Fruit fly (Drosophila melanogaster) whole organism, embryonic: ENCODE results near the gene Cad88C.
A peak's percentile ranks its signal among the peaks of the same experiment; 100 is the strongest.

Experiments used
- ATbp ChIP-seq: fragments of 200-800 bp; sonication (Bioruptor generic); optimal IDR thresholded peaks from 2 replicates; lab custom pipeline; 2017; ENCODE audit warnings: missing biosample characterization, mild to moderate bottlenecking, missing genetic modification characterization, missing genetic modification reagents
- Abd-B ChIP-seq: fragments of 200-800 bp; sonication (Bioruptor generic); optimal IDR thresholded peaks from 2 replicates; lab custom pipeline; 2018; ENCODE audit warnings: missing biosample characterization, mild to moderate bottlenecking, missing genetic modification characterization, moderate library complexity
- Ada2b ChIP-seq: fragments of 200-800 bp; sonication (Bioruptor generic); IDR thresholded peaks from 2 replicates; pipeline ENCODE4 v1.3.6; 2022; ENCODE audit warnings: missing biosample characterization, missing genetic modification characterization
- C15 ChIP-seq: fragments of 200-800 bp; sonication (Bioruptor generic); IDR thresholded peaks from 3 replicates; pipeline ENCODE4 v1.3.6; 2022; ENCODE audit warnings: missing biosample characterization, missing genetic modification characterization
- CG1024 ChIP-seq: fragments of 200-800 bp; sonication (Bioruptor generic); IDR thresholded peaks from 2 replicates; pipeline ENCODE4 v1.3.6; 2022; ENCODE audit warnings: missing biosample characterization, missing genetic modification characterization
- CG10431 ChIP-seq: fragments of 200-800 bp; sonication (Bioruptor generic); optimal IDR thresholded peaks from 3 replicates; lab custom pipeline; 2018; ENCODE audit warnings: missing biosample characterization, mild to moderate bottlenecking, missing genetic modification characterization
- CG10462 ChIP-seq: fragments of 200-800 bp; sonication (Bioruptor generic); optimal IDR thresholded peaks from 2 replicates; lab custom pipeline; 2016; ENCODE audit warnings: missing biosample characterization, missing genetic modification characterization
- CG10654 ChIP-seq: fragments of 200-800 bp; sonication (Bioruptor generic); optimal IDR thresholded peaks from 2 replicates; lab custom pipeline; 2016; ENCODE audit warnings: missing biosample characterization, missing genetic modification characterization
- CG12236 ChIP-seq: fragments of 200-800 bp; sonication (Bioruptor generic); optimal IDR thresholded peaks from 2 replicates; lab custom pipeline; 2016; ENCODE audit warnings: missing biosample characterization, missing genetic modification characterization
- CG12391 ChIP-seq: fragments of 200-800 bp; sonication (Bioruptor generic); optimal IDR thresholded peaks from 3 replicates; lab custom pipeline; 2018; ENCODE audit warnings: missing biosample characterization, mild to moderate bottlenecking, missing genetic modification characterization, moderate library complexity
- CG12659 ChIP-seq: fragments of 200-800 bp; sonication (Bioruptor generic); optimal IDR thresholded peaks from 3 replicates; lab custom pipeline; 2017; ENCODE audit warnings: mild to moderate bottlenecking, missing biosample characterization, missing genetic modification reagents, missing genetic modification characterization
- CG15269 ChIP-seq: fragments of 200-800 bp; sonication (Bioruptor generic); optimal IDR thresholded peaks from 2 replicates; lab custom pipeline; 2018; ENCODE audit warnings: missing biosample characterization, mild to moderate bottlenecking, missing genetic modification characterization, moderate library complexity
- CG15479 ChIP-seq: fragments of 200-800 bp; sonication (Bioruptor generic); optimal IDR thresholded peaks from 3 replicates; lab custom pipeline; 2019; ENCODE audit warnings: missing biosample characterization, mild to moderate bottlenecking, missing genetic modification characterization, moderate library complexity
- CG17328 ChIP-seq: fragments of 200-800 bp; sonication (Bioruptor generic); IDR thresholded peaks from 2 replicates; pipeline ENCODE4 v1.3.6; 2022; ENCODE audit warnings: missing biosample characterization, missing genetic modification characterization
- CG17802 ChIP-seq: fragments of 200-800 bp; sonication (Bioruptor generic); optimal IDR thresholded peaks from 2 replicates; lab custom pipeline; 2018; ENCODE audit warnings: missing biosample characterization, mild to moderate bottlenecking, missing genetic modification characterization, moderate library complexity
- CG1832 ChIP-seq: fragments of 200-800 bp; sonication (Bioruptor generic); optimal IDR thresholded peaks from 2 replicates; lab custom pipeline; 2017; ENCODE audit warnings: missing biosample characterization, mild to moderate bottlenecking, missing genetic modification characterization, inconsistent platforms
- CG31388 ChIP-seq: fragments of 200-800 bp; sonication (Bioruptor generic); optimal IDR thresholded peaks from 2 replicates; lab custom pipeline; 2016; ENCODE audit warnings: missing biosample characterization, missing genetic modification characterization
- CG3281 ChIP-seq: fragments of 200-800 bp; sonication (Bioruptor generic); optimal IDR thresholded peaks from 3 replicates; lab custom pipeline; 2017; ENCODE audit warnings: missing biosample characterization, mild to moderate bottlenecking, missing genetic modification characterization
- CG3726 ChIP-seq: fragments of 200-800 bp; sonication (Bioruptor generic); IDR thresholded peaks from 3 replicates; pipeline ENCODE4, ENCODE4 v1.3.6; 2022; ENCODE audit warnings: missing biosample characterization, missing genetic modification characterization
- CG42726 ChIP-seq: fragments of 200-800 bp; sonication (Bioruptor generic); IDR thresholded peaks from 2 replicates; pipeline ENCODE4 v1.3.6; 2022; ENCODE audit warnings: missing biosample characterization, missing genetic modification characterization; ENCODE audit not compliant: partially characterized antibody
- CG4730 ChIP-seq: fragments of 200-800 bp; sonication (Bioruptor generic); IDR thresholded peaks from 2 replicates; pipeline ENCODE4 v1.3.6; 2022; ENCODE audit warnings: missing biosample characterization, missing genetic modification characterization
- CG5953 ChIP-seq: fragments of 200-800 bp; sonication (Bioruptor generic); IDR thresholded peaks from 2 replicates; pipeline ENCODE4 v1.3.6; 2022; ENCODE audit warnings: missing biosample characterization, missing genetic modification characterization
- CG7786 ChIP-seq: fragments of 200-800 bp; sonication (Bioruptor generic); optimal IDR thresholded peaks from 2 replicates; lab custom pipeline; 2016; ENCODE audit warnings: missing biosample characterization, missing genetic modification characterization
- CG8359 ChIP-seq: fragments of 200-800 bp; sonication (Bioruptor generic); optimal IDR thresholded peaks from 2 replicates; lab custom pipeline; 2017; ENCODE audit warnings: missing biosample characterization, mild to moderate bottlenecking, missing genetic modification characterization, borderline replicate concordance
- CoRest ChIP-seq: fragments of 200-800 bp; sonication (Bioruptor generic); optimal IDR thresholded peaks from 3 replicates; lab custom pipeline; 2018; ENCODE audit warnings: missing biosample characterization, mild to moderate bottlenecking, missing genetic modification characterization, moderate library complexity
- Hey ChIP-seq: fragments of 200-800 bp; sonication (Bioruptor generic); optimal IDR thresholded peaks from 3 replicates; lab custom pipeline; 2018; ENCODE audit warnings: missing biosample characterization, mild to moderate bottlenecking, missing genetic modification characterization
- Lim3 ChIP-seq: fragments of 200-800 bp; sonication (Bioruptor generic); IDR thresholded peaks from 2 replicates; pipeline ENCODE4 v1.3.6; 2022; ENCODE audit warnings: missing biosample characterization, missing genetic modification characterization
- Mad ChIP-seq: fragments of 200-800 bp; sonication (Bioruptor generic); optimal IDR thresholded peaks from 2 replicates; lab custom pipeline; 2016; ENCODE audit warnings: missing biosample characterization, missing genetic modification characterization
- Oli ChIP-seq: fragments of 200-800 bp; sonication (Bioruptor generic); optimal IDR thresholded peaks from 2 replicates; lab custom pipeline; 2018; ENCODE audit warnings: missing biosample characterization, mild to moderate bottlenecking, missing genetic modification characterization, moderate library complexity
- Opbp ChIP-seq: fragments of 200-800 bp; sonication (Bioruptor generic); IDR thresholded peaks from 3 replicates; pipeline ENCODE4 v1.3.6; 2022; ENCODE audit warnings: missing biosample characterization, missing genetic modification characterization; ENCODE audit not compliant: partially characterized antibody
- TFAM ChIP-seq: fragments of 200-800 bp; sonication (Bioruptor generic); optimal IDR thresholded peaks from 2 replicates; lab custom pipeline; 2017; ENCODE audit warnings: missing biosample characterization, missing genetic modification characterization, inconsistent platforms
- crp ChIP-seq, 2 experiments: fragments of 200-800 bp; sonication (Bioruptor generic); optimal IDR thresholded peaks; 2 replicates in 1 of 2; 3 replicates in 1 of 2; lab custom pipeline; 2017; ENCODE audit warnings: missing biosample characterization in 2 of 2, missing genetic modification characterization in 2 of 2, mild to moderate bottlenecking in 1 of 2, moderate library complexity in 1 of 2
- dpn ChIP-seq, 2 experiments: fragments of 200-800 bp; sonication (Bioruptor generic); optimal IDR thresholded peaks; 3 replicates each; lab custom pipeline; 2016; ENCODE audit warnings: missing biosample characterization in 2 of 2, missing genetic modification characterization in 2 of 2
- fd96Cb ChIP-seq: fragments of 200-800 bp; sonication (Bioruptor generic); optimal IDR thresholded peaks from 2 replicates; lab custom pipeline; 2018; ENCODE audit warnings: missing biosample characterization, mild to moderate bottlenecking, missing genetic modification characterization, moderate library complexity
- gcm ChIP-seq: fragments of 200-800 bp; sonication (Bioruptor generic); optimal IDR thresholded peaks from 2 replicates; lab custom pipeline; 2019; ENCODE audit warnings: missing biosample characterization, mild to moderate bottlenecking, missing genetic modification characterization, moderate library complexity
- jigr1 ChIP-seq: fragments of 200-800 bp; sonication (Bioruptor generic); IDR thresholded peaks from 3 replicates; pipeline ENCODE4 v1.3.6; 2022; ENCODE audit warnings: missing biosample characterization, missing genetic modification characterization
- kay ChIP-seq: fragments of 200-800 bp; sonication (Bioruptor generic); optimal IDR thresholded peaks from 2 replicates; lab custom pipeline; 2016; ENCODE audit warnings: missing biosample characterization, missing genetic modification characterization
- knrl ChIP-seq: fragments of 200-800 bp; sonication (Bioruptor generic); IDR thresholded peaks from 3 replicates; pipeline ENCODE4 v1.3.6; 2022; ENCODE audit warnings: missing biosample characterization, missing genetic modification characterization; ENCODE audit not compliant: partially characterized antibody
- lov ChIP-seq, 2 experiments: fragments of 200-800 bp in 1 of 2; fragments of >200 bp in 1 of 2; sonication (Bioruptor generic) in 1 of 2; IDR thresholded peaks in 1 of 2; optimal IDR thresholded peaks in 1 of 2; 2 replicates in 1 of 2; 3 replicates in 1 of 2; pipeline versions ENCODE4 v1.3.6 to Lab custom; 2017 to 2022; ENCODE audit warnings: missing biosample characterization in 1 of 2, missing genetic modification characterization in 1 of 2
- sens ChIP-seq: fragments of 200-800 bp; sonication (Bioruptor generic); peaks from one replicate; lab custom pipeline; 2016; ENCODE audit warnings: missing biosample characterization, missing genetic modification characterization
- trh ChIP-seq: fragments of 200-800 bp; sonication (Bioruptor generic); optimal IDR thresholded peaks from 2 replicates; lab custom pipeline; 2016; ENCODE audit warnings: missing biosample characterization, missing genetic modification characterization

The Cad88C gene

dm6 chr3R:14656760-14657604 lies 26.7 kb downstream of the Cad88C start, which contains the start of gene CG3505 (continued):
- TF ChIP-seq Oli (tag; lab: Kevin White, UChicago): no peak
- TF ChIP-seq C15 (GFP tag; lab: Robert Waterston, UW): no peak
- TF ChIP-seq CG17802 (tag; lab: Kevin White, UChicago): no peak
- TF ChIP-seq knrl (GFP tag; lab: Robert Waterston, UW): peak; percentile 42; the same call in 1 of the 3 replicates
- TF ChIP-seq trh: no peak
- peak; percentile 43; the same call in 1 of the 3 replicates for TF ChIP-seq Opbp (GFP tag; lab: Robert Waterston, UW)
- TF ChIP-seq Mad: no peak
- peak; percentile 49; the same call in 1 of the 2 replicates for TF ChIP-seq Ada2b (GFP tag; lab: Robert Waterston, UW)
- peak; percentile 3 for TF ChIP-seq ATbp (GFP tag; lab: Kevin White, UChicago)
- no peak for TF ChIP-seq CG15479 (GFP tag; lab: Kevin White, UChicago)
- no peak for TF ChIP-seq lov (optimal IDR thresholded peaks at IDR 0.05; lab: Kevin White, UChicago)
- TF ChIP-seq lov (GFP tag; IDR thresholded peaks at IDR 0.05; lab: Robert Waterston, UW): no peak
- no peak for TF ChIP-seq CG10431
- no peak for TF ChIP-seq jigr1
- no peak for TF ChIP-seq Lim3 (GFP tag; lab: Robert Waterston, UW)
- peak; percentile 54 for TF ChIP-seq CG15269
- no peak for TF ChIP-seq CG10462 (GFP tag; lab: Kevin White, UChicago)
- peak; percentile 5 for TF ChIP-seq gcm
- no peak for TF ChIP-seq CG5953 (GFP tag; lab: Robert Waterston, UW)
- TF ChIP-seq CG1832 (GFP tag; lab: Kevin White, UChicago): no peak
- TF ChIP-seq CG8359 (GFP tag; lab: Kevin White, UChicago): no peak
- peak; percentile 27 for TF ChIP-seq CG12391 (tag; lab: Kevin White, UChicago)
- 0 out of 2 replicates have a peak, but pooled peaks have one; percentile 48 for TF ChIP-seq CG42726 (GFP tag; lab: Robert Waterston, UW)
- TF ChIP-seq CG17328 (GFP tag; lab: Robert Waterston, UW): no peak
- TF ChIP-seq CG31388: no peak
- TF ChIP-seq CG4730: no peak
- peak in 1 of 2 experiments; percentile 60 for TF ChIP-seq crp (GFP tag; optimal IDR thresholded peaks at IDR 0.05; lab: Kevin White, UChicago)
- TF ChIP-seq CG10654 (GFP tag; lab: Kevin White, UChicago): no peak
- TF ChIP-seq CG12659 (GFP tag; lab: Kevin White, UChicago): peak; percentile 40
- peak; percentile 29 for TF ChIP-seq CoRest (tag; lab: Kevin White, UChicago)
- no peak for TF ChIP-seq CG12236 (GFP tag; lab: Kevin White, UChicago)
- no peak for TF ChIP-seq Hey (tag; lab: Kevin White, UChicago)
- TF ChIP-seq CG1024: no peak
- peak; percentile 73 for TF ChIP-seq sens
- peak; percentile 16 for TF ChIP-seq fd96Cb (tag; lab: Kevin White, UChicago)
- TF ChIP-seq CG3281 (GFP tag; lab: Kevin White, UChicago): peak; percentile 53
- TF ChIP-seq kay (GFP tag; lab: Kevin White, UChicago): peak; percentile 3
- peak in 1 of 2 experiments; percentile 40 for TF ChIP-seq dpn (GFP tag; optimal IDR thresholded peaks at IDR 0.05; lab: Kevin White, UChicago)
- TF ChIP-seq TFAM (GFP tag; lab: Kevin White, UChicago): no peak
- no peak for TF ChIP-seq CG3726 (GFP tag; lab: Robert Waterston, UW)
- TF ChIP-seq CG7786 (GFP tag; lab: Kevin White, UChicago): no peak
- no peak for TF ChIP-seq Abd-B (GFP tag; lab: Kevin White, UChicago)
